Worm (Caenorhabditis elegans): ENCODE data around the gene rpb-9.
"Not testable (repeated sequence)": the region's sequence is repeated elsewhere in the genome, so short reads cannot be mapped to it uniquely, and the experiment has no call there.

- TF ChIP-seq C16A3.4 (tag; optimal IDR thresholded peaks at IDR 0.05); egl-27 (tag; optimal IDR thresholded peaks at IDR 0.05); pqm-1 (tag; optimal IDR thresholded peaks at IDR 0.05); lin-14 (GFP tag; optimal IDR thresholded peaks at IDR 0.05); egl-13 (tag; optimal IDR thresholded peaks at IDR 0.05); unc-62 (GFP tag; optimal IDR thresholded peaks at IDR 0.05): not testable (repeated sequence)
These were observed 45.6 kb upstream of the rpb-9 start for ce11 chrV:8057771-8058170.

All from whole organism, L1 larva.